Worm (Caenorhabditis elegans) whole organism, L4 larva: ENCODE results near the gene T22F3.11.

ENCODE experiments used
- F44E2.7 ChIP-seq: fragments of 200-800 bp; sonication (Bioruptor generic); IDR thresholded peaks from 2 replicates; pipeline ENCODE4 v2.1.2; 2022; ENCODE audit warnings: missing genetic modification characterization, missing compliant biosample characterization
- T20F7.1 ChIP-seq: fragments of 200-800 bp; sonication (Bioruptor generic); optimal IDR thresholded peaks from 2 replicates; lab custom pipeline; 2018; ENCODE audit warnings: mild to moderate bottlenecking, missing genetic modification characterization, missing compliant biosample characterization
- ama-1 ChIP-seq: fragments of 150-350 bp; optimal IDR thresholded peaks from 2 replicates; lab custom pipeline; 2014; ENCODE audit warnings: inconsistent platforms, mixed read lengths
- ceh-20 ChIP-seq: fragments of 200-800 bp; sonication (Bioruptor generic); IDR thresholded peaks from 2 replicates; pipeline ENCODE4 v1.3.6; 2022; ENCODE audit warnings: missing genetic modification reagents, missing genetic modification characterization, missing compliant biosample characterization
- fos-1 ChIP-seq: fragments of 150-350 bp; optimal IDR thresholded peaks from 2 replicates; lab custom pipeline; 2014; ENCODE audit warnings: missing biosample characterization, missing genetic modification characterization
- lir-3 ChIP-seq: sonication (generic microtip); optimal IDR thresholded peaks from 2 replicates; lab custom pipeline; 2016; ENCODE audit warnings: mild to moderate bottlenecking, missing genetic modification characterization, missing compliant biosample characterization
- lsy-2 ChIP-seq, 2 experiments: fragments of 150-350 bp in 1 of 2; sonication (generic microtip) in 1 of 2; optimal IDR thresholded peaks; 2 replicates each; lab custom pipeline; 2014 to 2017; ENCODE audit warnings: missing biosample characterization in 2 of 2, missing genetic modification characterization in 2 of 2
- mdl-1 ChIP-seq, 2 experiments: fragments of 150-350 bp in 1 of 2; sonication (generic microtip) in 1 of 2; optimal IDR thresholded peaks; 2 replicates each; lab custom pipeline; 2014 to 2017; ENCODE audit warnings: missing biosample characterization in 2 of 2, missing genetic modification characterization in 2 of 2
- mep-1 ChIP-seq: fragments of 150-350 bp; sonication (generic microtip); optimal IDR thresholded peaks from 3 replicates; lab custom pipeline; 2014; ENCODE audit warnings: missing biosample characterization, missing genetic modification characterization
- nhr-77 ChIP-seq: fragments of 150-350 bp; optimal IDR thresholded peaks from 2 replicates; lab custom pipeline; 2014; ENCODE audit warnings: missing biosample characterization, missing genetic modification characterization
- snpc-4 ChIP-seq: fragments of 150-350 bp; optimal IDR thresholded peaks from 2 replicates; lab custom pipeline; 2014; ENCODE audit warnings: missing biosample characterization, missing genetic modification characterization
- unc-130 ChIP-seq: sonication (generic microtip); optimal IDR thresholded peaks from 2 replicates; lab custom pipeline; 2016; ENCODE audit warnings: missing genetic modification reagents, missing genetic modification characterization, missing compliant biosample characterization
- zfp-3 ChIP-seq: fragments of 200-800 bp; sonication (Bioruptor generic); conservative IDR thresholded peaks from 2 replicates; pipeline ENCODE4 v1.3.6; 2022; ENCODE audit warnings: missing genetic modification reagents, missing genetic modification characterization, missing compliant biosample characterization

- no peak for TF ChIP-seq unc-130 (GFP tag; lab: Kevin White, UChicago)
- no peak for TF ChIP-seq lsy-2 (tag; optimal IDR thresholded peaks at IDR 0.05; lab: Kevin White, UChicago)
- TF ChIP-seq F44E2.7 (GFP tag; lab: Robert Waterston, UW): no peak
- TF ChIP-seq mep-1 (tag; lab: Kevin White, UChicago): no peak
- no peak for TF ChIP-seq ama-1
- no peak for TF ChIP-seq nhr-77 (tag; lab: Kevin White, UChicago)
- TF ChIP-seq fos-1 (tag; lab: Kevin White, UChicago): no peak
- TF ChIP-seq lir-3 (tag; lab: Kevin White, UChicago): no peak
- TF ChIP-seq mdl-1 (tag; optimal IDR thresholded peaks at IDR 0.05; lab: Kevin White, UChicago): no peak
- no peak for TF ChIP-seq ceh-20 (GFP tag; lab: Robert Waterston, UW)
- no peak for TF ChIP-seq T20F7.1 (GFP tag; lab: Kevin White, UChicago)
- no peak for TF ChIP-seq snpc-4
- no peak for TF ChIP-seq zfp-3 (GFP tag; lab: Robert Waterston, UW)
Observed at ce11 chrV:3606391-3606790, 8.0 kb downstream of the T22F3.11 start.
